Worm (Caenorhabditis elegans): Measurements from ENCODE around the gene str-13.

Gene str-13

DNA sequence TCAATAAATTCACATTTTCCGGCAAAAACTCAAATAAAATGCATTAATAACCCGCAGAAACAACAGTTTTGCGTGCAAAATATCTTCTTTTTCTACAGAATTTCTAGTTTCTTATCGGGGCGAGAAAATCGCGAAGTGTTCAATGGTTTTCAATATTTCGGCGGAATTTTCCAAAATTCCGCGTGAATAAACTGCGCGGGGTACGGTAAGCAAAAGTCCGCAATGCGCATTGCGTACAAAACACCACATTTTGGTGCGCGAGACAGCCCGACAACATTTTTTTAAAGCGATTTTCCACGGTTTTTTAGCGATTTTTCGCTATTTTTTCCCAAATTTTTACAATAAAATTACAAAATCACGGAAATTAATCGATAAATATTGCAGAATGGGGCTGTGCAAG lies 32.6 kb downstream of the str-13 start, which contains the start of gene Y45G12B.2:
Gene Y45G12B.2 (plus strand): TSS at position 383 of the 400 bp plus-strand sequence.
- peak; percentile 46; the same call in 1 of the 2 replicates for TF ChIP-seq hmg-1.2 (GFP tag; IDR thresholded peaks at IDR 0.05)
- peak; percentile 93 for TF ChIP-seq lsl-1 (GFP tag; optimal IDR thresholded peaks at IDR 0.05)
- TF ChIP-seq D2030.7 (GFP tag; IDR thresholded peaks at IDR 0.05): peak; percentile 56; the same call in 1 of the 2 replicates
- TF ChIP-seq Y53G8AR.9 (GFP tag; conservative IDR thresholded peaks at IDR 0.05): 0 out of 2 replicates have a peak, but pooled peaks have one; percentile 32
- peak; percentile 88 for TF ChIP-seq F23B12.7 (tag; optimal IDR thresholded peaks at IDR 0.05; ENCODE audit: insufficient read depth)
- TF ChIP-seq F33H1.4 (GFP tag; IDR thresholded peaks at IDR 0.05): peak; percentile 37
- no peak for TF ChIP-seq tbx-9 (tag; optimal IDR thresholded peaks at IDR 0.05; ENCODE audit: borderline replicate concordance)
- TF ChIP-seq tbp1 (GFP tag; optimal IDR thresholded peaks at IDR 0.05): peak; percentile 41
- TF ChIP-seq dpff-1 (tag; optimal IDR thresholded peaks at IDR 0.05): no peak
- 0 out of 2 replicates have a peak, but pooled peaks have one; percentile 27 for TF ChIP-seq attf-3 (GFP tag; conservative IDR thresholded peaks at IDR 0.05)
- peak; percentile 75 for TF ChIP-seq mcd-1 (GFP tag; IDR thresholded peaks at IDR 0.05)
- peak; percentile 81 for TF ChIP-seq dox-1 (GFP tag; IDR thresholded peaks at IDR 0.05)
- TF ChIP-seq dpl-1 (GFP tag; optimal IDR thresholded peaks at IDR 0.05): peak; percentile 50
- TF ChIP-seq cebp-1 (GFP tag; IDR thresholded peaks at IDR 0.05): no peak
- TF ChIP-seq cebp-1 (tag; optimal IDR thresholded peaks at IDR 0.05): peak; percentile 56
- TF ChIP-seq nhr-90 (tag; optimal IDR thresholded peaks at IDR 0.05): no peak
- peak; percentile 5 for TF ChIP-seq ztf-18 (tag; optimal IDR thresholded peaks at IDR 0.05)
- TF ChIP-seq aptf-2 (GFP tag; conservative IDR thresholded peaks at IDR 0.05): no peak
- peak; percentile 41; the same call in 1 of the 2 replicates for TF ChIP-seq Y95B8A.8 (GFP tag; IDR thresholded peaks at IDR 0.05)
- no peak for TF ChIP-seq snpc-4 (GFP tag; optimal IDR thresholded peaks at IDR 0.05)
- peak in 2 of 4 experiments; percentile 58 to 69 for TF ChIP-seq snpc-4 (tag; optimal IDR thresholded peaks at IDR 0.05)
- no peak for TF ChIP-seq hlh-12 (tag; optimal IDR thresholded peaks at IDR 0.05)
- peak; percentile 6 for TF ChIP-seq athp-1 (tag; optimal IDR thresholded peaks at IDR 0.05)
- TF ChIP-seq lin-40 (tag; optimal IDR thresholded peaks at IDR 0.05): peak; percentile 37
- peak; percentile 30 for TF ChIP-seq attf-5 (GFP tag; optimal IDR thresholded peaks at IDR 0.05)
- TF ChIP-seq C17E4.6 (GFP tag; IDR thresholded peaks at IDR 0.05): peak; percentile 59; the same call in 1 of the 2 replicates
- TF ChIP-seq ceh-27 (GFP tag; optimal IDR thresholded peaks at IDR 0.05): peak; percentile 3
- no peak for TF ChIP-seq lag-1 (GFP tag; IDR thresholded peaks at IDR 0.05)
- TF ChIP-seq pbrm-1 (GFP tag; IDR thresholded peaks at IDR 0.05): peak; percentile 62; the same call in 1 of the 2 replicates
- peak in 1 of 3 experiments; percentile 57 for TF ChIP-seq lin-35 (GFP tag; optimal IDR thresholded peaks at IDR 0.05)
- peak; percentile 53 for TF ChIP-seq efl-1 (GFP tag; optimal IDR thresholded peaks at IDR 0.05)
- TF ChIP-seq sdz-38 (tag; optimal IDR thresholded peaks at IDR 0.05): no peak
- TF ChIP-seq lin-54 (GFP tag; optimal IDR thresholded peaks at IDR 0.05): peak; percentile 73
- TF ChIP-seq B0336.3 (GFP tag; IDR thresholded peaks at IDR 0.05): peak; percentile 53; the same call in 1 of the 2 replicates
- peak; percentile 63; the same call in 1 of the 2 replicates for TF ChIP-seq madf-6 (GFP tag; IDR thresholded peaks at IDR 0.05)
- TF ChIP-seq nhr-80 (tag; optimal IDR thresholded peaks at IDR 0.05): peak; percentile 36
- TF ChIP-seq cebp-2 (GFP tag; IDR thresholded peaks at IDR 0.05): no peak
- no peak for TF ChIP-seq F22D6.2 (tag; optimal IDR thresholded peaks at IDR 0.05)
- TF ChIP-seq F10E7.11 (tag; optimal IDR thresholded peaks at IDR 0.05): no peak
- no peak for TF ChIP-seq ztf-26 (tag; optimal IDR thresholded peaks at IDR 0.05)
- no peak for TF ChIP-seq rpc-1 (optimal IDR thresholded peaks at IDR 0.05)
- no peak for TF ChIP-seq rpc-1 (tag; optimal IDR thresholded peaks at IDR 0.05)
- no peak for TF ChIP-seq lin-26 (GFP tag; IDR thresholded peaks at IDR 0.05)
